Worm (Caenorhabditis elegans) whole organism, L4 larva: ENCODE data around the gene spd-3.

Source experiments
- D1046.2 ChIP-seq: fragments of 200-800 bp; sonication (Bioruptor generic); IDR thresholded peaks from 2 replicates; pipeline ENCODE4 v1.3.6; 2022; ENCODE audit warnings: missing genetic modification characterization, missing compliant biosample characterization
- F37D6.2 ChIP-seq: sonication (generic microtip); optimal IDR thresholded peaks from 2 replicates; lab custom pipeline; 2016; ENCODE audit warnings: mild to moderate bottlenecking, missing genetic modification characterization, missing compliant biosample characterization
- F44E2.7 ChIP-seq: fragments of 200-800 bp; sonication (Bioruptor generic); IDR thresholded peaks from 2 replicates; pipeline ENCODE4 v2.1.2; 2022; ENCODE audit warnings: missing genetic modification characterization, missing compliant biosample characterization
- F49E8.2 ChIP-seq: sonication (generic microtip); optimal IDR thresholded peaks from 2 replicates; lab custom pipeline; 2016; ENCODE audit warnings: missing compliant biosample characterization, mild to moderate bottlenecking, missing genetic modification characterization, borderline replicate concordance
- T20F7.1 ChIP-seq: fragments of 200-800 bp; sonication (Bioruptor generic); optimal IDR thresholded peaks from 2 replicates; lab custom pipeline; 2018; ENCODE audit warnings: mild to moderate bottlenecking, missing genetic modification characterization, missing compliant biosample characterization
- Y48G9A.11 ChIP-seq: fragments of 200-800 bp; sonication (Bioruptor generic); IDR thresholded peaks from 2 replicates; pipeline ENCODE4 v1.3.6; 2022; ENCODE audit warnings: missing genetic modification reagents, missing genetic modification characterization, missing compliant biosample characterization
- Y5F2A.4 ChIP-seq: fragments of 200-800 bp; sonication (Bioruptor generic); optimal IDR thresholded peaks from 2 replicates; lab custom pipeline; 2018; ENCODE audit warnings: mild to moderate bottlenecking, missing genetic modification characterization, missing compliant biosample characterization
- ZK546.5 ChIP-seq, 2 experiments: sonication (generic microtip); optimal IDR thresholded peaks; 2 replicates each; lab custom pipeline; 2017; ENCODE audit warnings: missing biosample characterization in 2 of 2, missing genetic modification characterization in 2 of 2
- aly-2 ChIP-seq: sonication (generic microtip); optimal IDR thresholded peaks from 2 replicates; lab custom pipeline; 2018; ENCODE audit warnings: missing biosample characterization, missing genetic modification characterization
- ama-1 ChIP-seq: fragments of 150-350 bp; optimal IDR thresholded peaks from 2 replicates; lab custom pipeline; 2014; ENCODE audit warnings: inconsistent platforms, mixed read lengths
- arid-1 ChIP-seq: fragments of 200-800 bp; sonication (Bioruptor generic); conservative IDR thresholded peaks from 2 replicates; pipeline ENCODE4 v1.3.6; 2022; ENCODE audit warnings: missing genetic modification reagents, missing genetic modification characterization, missing compliant biosample characterization
- attf-4 ChIP-seq: sonication (generic microtip); optimal IDR thresholded peaks from 3 replicates; lab custom pipeline; 2017; ENCODE audit warnings: missing biosample characterization, missing genetic modification characterization
- ceh-20 ChIP-seq: fragments of 200-800 bp; sonication (Bioruptor generic); IDR thresholded peaks from 2 replicates; pipeline ENCODE4 v1.3.6; 2022; ENCODE audit warnings: missing genetic modification reagents, missing genetic modification characterization, missing compliant biosample characterization
- ceh-28 ChIP-seq: fragments of 150-350 bp; optimal IDR thresholded peaks from 2 replicates; lab custom pipeline; 2014; ENCODE audit warnings: missing biosample characterization, missing genetic modification reagents, missing genetic modification characterization
- ceh-32 ChIP-seq: sonication (generic microtip); optimal IDR thresholded peaks from 2 replicates; lab custom pipeline; 2016; ENCODE audit warnings: mild to moderate bottlenecking, missing genetic modification characterization, missing compliant biosample characterization; ENCODE audit not compliant: poor library complexity
- ceh-44 ChIP-seq: fragments of 200-800 bp; sonication (Bioruptor generic); IDR thresholded peaks from 2 replicates; pipeline ENCODE4 v1.3.6; 2022; ENCODE audit warnings: missing genetic modification reagents, missing genetic modification characterization, missing compliant biosample characterization
- ceh-62 ChIP-seq: sonication (generic microtip); optimal IDR thresholded peaks from 2 replicates; lab custom pipeline; 2017; ENCODE audit warnings: missing biosample characterization, missing genetic modification characterization
- ceh-82 ChIP-seq: sonication (generic microtip); optimal IDR thresholded peaks from 2 replicates; lab custom pipeline; 2017; ENCODE audit warnings: missing biosample characterization, missing genetic modification characterization
- ctbp-1 ChIP-seq: fragments of 200-800 bp; sonication (Bioruptor generic); IDR thresholded peaks from 2 replicates; pipeline ENCODE4 v1.3.6; 2022; ENCODE audit warnings: missing genetic modification reagents, missing genetic modification characterization, missing compliant biosample characterization
- daf-16 ChIP-seq, 3 experiments: sonication (generic microtip); optimal IDR thresholded peaks; 2 replicates each; lab custom pipeline; 2016 to 2017; ENCODE audit warnings: missing genetic modification characterization in 3 of 3, missing genetic modification reagents in 3 of 3, mild to moderate bottlenecking in 2 of 3, missing compliant biosample characterization in 2 of 3, missing biosample characterization in 1 of 3, moderate library complexity in 1 of 3
- daf-19 ChIP-seq: fragments of 200-800 bp; sonication (Bioruptor generic); conservative IDR thresholded peaks from 2 replicates; pipeline ENCODE4 v1.3.6; 2022; ENCODE audit warnings: missing genetic modification characterization, missing compliant biosample characterization
- daf-8 ChIP-seq: fragments of 200-800 bp; sonication (Bioruptor generic); IDR thresholded peaks from 2 replicates; pipeline ENCODE4 v1.3.6; 2022; ENCODE audit warnings: missing genetic modification characterization, missing compliant biosample characterization
- dmd-8 ChIP-seq: fragments of 200-800 bp; sonication (Bioruptor generic); IDR thresholded peaks from 2 replicates; pipeline ENCODE4 v1.3.6; 2022; ENCODE audit warnings: missing genetic modification characterization, missing compliant biosample characterization
- dmd-9 ChIP-seq: fragments of 200-800 bp; sonication (Bioruptor generic); IDR thresholded peaks from 2 replicates; pipeline ENCODE4 v1.3.6; 2022; ENCODE audit warnings: missing genetic modification reagents, missing genetic modification characterization, missing compliant biosample characterization
- dve-1 ChIP-seq: sonication (generic microtip); optimal IDR thresholded peaks from 2 replicates; lab custom pipeline; 2017; ENCODE audit warnings: antibody characterized with exemption, mild to moderate bottlenecking, missing genetic modification characterization, missing compliant biosample characterization; ENCODE audit not compliant: insufficient read depth
- gei-8 ChIP-seq: fragments of 200-800 bp; sonication (Bioruptor generic); optimal IDR thresholded peaks from 2 replicates; lab custom pipeline; 2018; ENCODE audit warnings: mild to moderate bottlenecking, missing genetic modification characterization, missing compliant biosample characterization
- hif-1 ChIP-seq, 2 experiments: sonication (generic microtip); optimal IDR thresholded peaks; 2 replicates each; lab custom pipeline; 2016 to 2017; ENCODE audit warnings: missing compliant biosample characterization in 2 of 2, missing genetic modification characterization in 2 of 2, missing genetic modification reagents in 2 of 2, missing genotype in 2 of 2, mild to moderate bottlenecking in 1 of 2
- lin-13 ChIP-seq: fragments of 150-350 bp; optimal IDR thresholded peaks from 2 replicates; lab custom pipeline; 2014; ENCODE audit warnings: missing biosample characterization, missing genetic modification reagents, missing genetic modification characterization
- lin-15B ChIP-seq: fragments of 150-350 bp; sonication (generic microtip); optimal IDR thresholded peaks from 3 replicates; lab custom pipeline; 2014; ENCODE audit warnings: missing biosample characterization, missing genetic modification characterization
- lin-29 ChIP-seq: fragments of 200-800 bp; sonication (Bioruptor generic); IDR thresholded peaks from 2 replicates; pipeline ENCODE4 v1.3.6; 2022; ENCODE audit warnings: missing genetic modification reagents, missing genetic modification characterization, missing compliant biosample characterization
- lin-39 ChIP-seq: fragments of 150-350 bp; optimal IDR thresholded peaks from 2 replicates; lab custom pipeline; 2014; ENCODE audit warnings: missing biosample characterization, missing genetic modification reagents, missing genetic modification characterization
- lir-3 ChIP-seq: sonication (generic microtip); optimal IDR thresholded peaks from 2 replicates; lab custom pipeline; 2016; ENCODE audit warnings: mild to moderate bottlenecking, missing genetic modification characterization, missing compliant biosample characterization
- madf-5 ChIP-seq, 2 experiments: fragments of 200-800 bp; sonication (Bioruptor generic); IDR thresholded peaks; 2 replicates each; pipeline ENCODE4 v1.3.6; 2022; ENCODE audit warnings: missing compliant biosample characterization in 2 of 2, missing genetic modification characterization in 2 of 2
- mdl-1 ChIP-seq, 2 experiments: fragments of 150-350 bp in 1 of 2; sonication (generic microtip) in 1 of 2; optimal IDR thresholded peaks; 2 replicates each; lab custom pipeline; 2014 to 2017; ENCODE audit warnings: missing biosample characterization in 2 of 2, missing genetic modification characterization in 2 of 2
- mxl-3 ChIP-seq: fragments of 200-800 bp; sonication (Bioruptor generic); optimal IDR thresholded peaks from 2 replicates; lab custom pipeline; 2018; ENCODE audit warnings: mild to moderate bottlenecking, missing genetic modification characterization, missing compliant biosample characterization
- nhr-25 ChIP-seq: sonication (generic microtip); optimal IDR thresholded peaks from 2 replicates; lab custom pipeline; 2017; ENCODE audit warnings: missing genetic modification characterization, mild to moderate bottlenecking, missing compliant biosample characterization, antibody characterized with exemption, moderate library complexity, borderline replicate concordance; ENCODE audit not compliant: insufficient read depth
- nhr-28 ChIP-seq: fragments of 150-350 bp; optimal IDR thresholded peaks from 2 replicates; lab custom pipeline; 2014; ENCODE audit warnings: missing biosample characterization, missing genetic modification characterization
- nhr-42 ChIP-seq: fragments of 200-800 bp; sonication (Bioruptor generic); IDR thresholded peaks from 2 replicates; pipeline ENCODE4 v1.3.6; 2022; ENCODE audit warnings: missing genetic modification characterization, missing compliant biosample characterization
- nhr-48 ChIP-seq: sonication (generic microtip); optimal IDR thresholded peaks from 2 replicates; lab custom pipeline; 2016; ENCODE audit warnings: mild to moderate bottlenecking, missing genetic modification characterization, missing compliant biosample characterization
- nhr-77 ChIP-seq: fragments of 150-350 bp; optimal IDR thresholded peaks from 2 replicates; lab custom pipeline; 2014; ENCODE audit warnings: missing biosample characterization, missing genetic modification characterization
- php-3 ChIP-seq: fragments of 200-800 bp; sonication (Bioruptor generic); IDR thresholded peaks from 2 replicates; pipeline ENCODE4 v1.3.6; 2022; ENCODE audit warnings: missing genetic modification reagents, missing genetic modification characterization, missing compliant biosample characterization
- pqm-1 ChIP-seq: sonication (generic microtip); optimal IDR thresholded peaks from 2 replicates; lab custom pipeline; 2017; ENCODE audit warnings: missing biosample characterization, missing genetic modification characterization
- saeg-2 ChIP-seq: fragments of 200-800 bp; sonication (Bioruptor generic); IDR thresholded peaks from 2 replicates; pipeline ENCODE4 v1.3.6; 2022; ENCODE audit warnings: missing genetic modification reagents, missing genetic modification characterization, missing compliant biosample characterization
- sdz-12 ChIP-seq: fragments of 200-800 bp; sonication (Bioruptor generic); optimal IDR thresholded peaks from 2 replicates; lab custom pipeline; 2018; ENCODE audit warnings: mild to moderate bottlenecking, missing genetic modification characterization, missing compliant biosample characterization
- snpc-1.2 ChIP-seq: fragments of 200-800 bp; sonication (Bioruptor generic); IDR thresholded peaks from 2 replicates; pipeline ENCODE4 v1.3.6; 2022; ENCODE audit warnings: missing genetic modification reagents, missing genetic modification characterization, missing compliant biosample characterization
- unc-130 ChIP-seq: sonication (generic microtip); optimal IDR thresholded peaks from 2 replicates; lab custom pipeline; 2016; ENCODE audit warnings: missing genetic modification reagents, missing genetic modification characterization, missing compliant biosample characterization
- zfp-3 ChIP-seq: fragments of 200-800 bp; sonication (Bioruptor generic); conservative IDR thresholded peaks from 2 replicates; pipeline ENCODE4 v1.3.6; 2022; ENCODE audit warnings: missing genetic modification reagents, missing genetic modification characterization, missing compliant biosample characterization
- zip-11 ChIP-seq: fragments of 200-800 bp; sonication (Bioruptor generic); IDR thresholded peaks from 2 replicates; pipeline ENCODE4 v1.3.6; 2022; ENCODE audit warnings: missing genetic modification characterization, missing compliant biosample characterization
- ztf-11 ChIP-seq: fragments of 150-350 bp; optimal IDR thresholded peaks from 2 replicates; lab custom pipeline; 2014; ENCODE audit warnings: missing biosample characterization, missing genetic modification characterization

Gene spd-3

ce11 chrIV:6790438-6791124, 28.1 kb downstream of the spd-3 start, which contains the start of the genes C17H12.2 and vha-8 (continued):
- TF ChIP-seq ztf-11 (no peak), lin-15B (peak; percentile 80), F49E8.2 (no peak), dve-1 (tag; lab: Kevin White, UChicago) (peak; percentile 95), pqm-1 (tag; lab: Kevin White, UChicago) (peak; percentile 90), hif-1 (tag; optimal IDR thresholded peaks at IDR 0.05; lab: Kevin White, UChicago) (peak in 1 of 2 experiments; percentile 69), dmd-8 (GFP tag; lab: Robert Waterston, UW) (no peak), nhr-28 (tag; lab: Kevin White, UChicago) (peak; percentile 95), Y5F2A.4 (no peak), mxl-3 (peak; percentile 91), lin-13 (GFP tag; lab: Kevin White, UChicago) (peak; percentile 93), gei-8 (GFP tag; lab: Kevin White, UChicago) (no peak), daf-19 (GFP tag; lab: Robert Waterston, UW) (no peak), ceh-44 (GFP tag; lab: Robert Waterston, UW) (0 out of 2 replicates have a peak, but pooled peaks have one; percentile 11), ceh-82 (no peak), nhr-77 (peak; percentile 93), Y48G9A.11 (no peak), T20F7.1 (GFP tag; lab: Kevin White, UChicago) (peak; percentile 85), ceh-32 (no peak), saeg-2 (GFP tag; lab: Robert Waterston, UW) (no peak), ceh-62 (tag; lab: Kevin White, UChicago) (no peak), php-3 (GFP tag; lab: Robert Waterston, UW) (no peak), ZK546.5 (tag; optimal IDR thresholded peaks at IDR 0.05; lab: Kevin White, UChicago) (peak; percentile 1 to 30), ceh-20 (GFP tag; lab: Robert Waterston, UW) (peak; percentile 92), lir-3 (tag; lab: Kevin White, UChicago) (no peak), lin-39 (tag; lab: Kevin White, UChicago) (no peak), ama-1 (lab: Kevin White, UChicago) (peak; percentile 89), daf-16 (GFP tag; optimal IDR thresholded peaks at IDR 0.05; lab: Kevin White, UChicago) (peak in 1 of 2 experiments; percentile 47), daf-16 (tag; optimal IDR thresholded peaks at IDR 0.05; lab: Kevin White, UChicago) (peak; percentile 58), daf-8 (GFP tag; lab: Robert Waterston, UW) (no peak), F44E2.7 (GFP tag; lab: Robert Waterston, UW) (no peak), unc-130 (GFP tag; lab: Kevin White, UChicago) (no peak), lin-29 (GFP tag; lab: Robert Waterston, UW) (no peak), dmd-9 (0 out of 2 replicates have a peak, but pooled peaks have one; percentile 63), zip-11 (GFP tag; lab: Robert Waterston, UW) (no peak), sdz-12 (no peak), madf-5 (GFP tag; IDR thresholded peaks at IDR 0.05; lab: Robert Waterston, UW) (no peak), arid-1 (GFP tag; lab: Robert Waterston, UW) (0 out of 2 replicates have a peak, but pooled peaks have one; percentile 25), ctbp-1 (GFP tag; lab: Robert Waterston, UW) (peak; percentile 66), zfp-3 (GFP tag; lab: Robert Waterston, UW) (0 out of 2 replicates have a peak, but pooled peaks have one; percentile 50), aly-2 (no peak), D1046.2 (GFP tag; lab: Robert Waterston, UW) (peak; percentile 51; the same call in 1 of the 2 replicates), snpc-1.2 (GFP tag; lab: Robert Waterston, UW) (no peak), nhr-48 (peak; percentile 45), nhr-25 (peak; percentile 87), nhr-42 (GFP tag; lab: Robert Waterston, UW) (no peak), F37D6.2 (tag; lab: Kevin White, UChicago) (peak; percentile 56), mdl-1 (tag; optimal IDR thresholded peaks at IDR 0.05; lab: Kevin White, UChicago) (peak in 1 of 2 experiments; percentile 65), ceh-28 (tag; lab: Kevin White, UChicago) (peak; percentile 54), attf-4 (tag; lab: Kevin White, UChicago) (no peak)
